Worm (Caenorhabditis elegans) whole organism, late embryonic: ENCODE results near the gene F38B6.4.

Experiments
- elt-2 ChIP-seq: sonication (generic microtip); optimal IDR thresholded peaks from 2 replicates; lab custom pipeline; 2016; ENCODE audit warnings: missing genetic modification reagents, missing genetic modification characterization, missing compliant biosample characterization
- nfya-1 ChIP-seq: sonication (generic microtip); optimal IDR thresholded peaks from 2 replicates; lab custom pipeline; 2017; ENCODE audit warnings: missing genetic modification characterization, mild to moderate bottlenecking, missing compliant biosample characterization, antibody characterized with exemption, moderate library complexity
- rnt-1 ChIP-seq: sonication (generic microtip); optimal IDR thresholded peaks from 2 replicates; lab custom pipeline; 2016; ENCODE audit warnings: missing genetic modification characterization, missing compliant biosample characterization
- ztf-16 ChIP-seq: sonication (generic microtip); optimal IDR thresholded peaks from 2 replicates; lab custom pipeline; 2017; ENCODE audit warnings: missing genetic modification characterization, missing compliant biosample characterization

- TF ChIP-seq ztf-16 (tag; lab: Kevin White, UChicago) (no peak), elt-2 (no peak), nfya-1 (no peak), rnt-1 (tag; lab: Kevin White, UChicago) (no peak)
Observed at ce11 chrX:6713277-6713676, 38.6 kb downstream of the F38B6.4 start, which contains the start of gene nas-11.
